Fruit fly (Drosophila melanogaster): Measurements from ENCODE around the gene Task6.
A peak's percentile ranks its signal among the peaks of the same experiment; 100 is the strongest.

Task6 gene

DNA sequence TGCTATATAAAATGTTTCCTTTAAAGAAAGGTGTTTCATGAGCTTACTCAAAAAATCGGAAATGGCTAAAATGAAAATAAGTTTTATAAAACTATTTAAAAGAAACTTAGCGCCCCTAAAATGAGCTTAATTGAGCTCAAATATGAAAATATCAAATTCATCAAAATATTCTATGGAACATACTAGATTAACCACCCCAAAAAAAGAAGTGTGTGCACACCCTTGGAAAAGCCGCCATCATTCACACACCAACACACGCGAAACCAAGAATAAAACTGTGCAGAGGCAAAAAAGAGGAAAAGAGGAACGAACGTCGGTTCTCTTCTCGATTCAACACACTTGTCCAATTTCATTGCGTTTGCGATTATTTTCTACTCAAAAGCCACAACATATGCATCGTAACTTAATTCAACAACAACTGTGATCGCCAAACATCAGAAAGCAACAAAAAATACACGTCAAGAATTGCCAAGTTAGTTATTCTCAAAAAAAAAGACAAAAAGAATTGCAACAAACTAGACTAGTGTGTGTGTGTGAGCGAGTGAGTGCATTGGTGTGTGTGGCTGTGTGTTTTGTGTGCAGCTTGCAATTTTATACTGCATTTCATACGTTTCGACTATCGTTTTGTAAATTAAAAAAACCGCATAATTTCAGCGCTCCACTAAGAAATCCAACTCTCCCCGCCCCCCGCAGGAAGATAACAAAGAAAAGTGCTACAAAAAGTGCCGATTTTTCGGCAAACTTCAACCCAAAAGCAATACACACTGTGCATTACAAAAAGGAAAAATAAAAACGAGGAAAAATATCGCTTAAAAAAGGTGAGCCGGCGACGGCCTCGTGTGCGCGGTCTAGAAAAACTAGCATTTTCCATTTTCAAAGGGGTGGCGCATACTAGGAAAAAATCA lies 27.4 kb downstream of the Task6 start, which contains the start of gene rin (continued):
- TF ChIP-seq bowl (GFP tag; IDR thresholded peaks at IDR 0.05) (no peak), danr (GFP tag; IDR thresholded peaks at IDR 0.05) (no peak), CG9797 (GFP tag; optimal IDR thresholded peaks at IDR 0.05) (no peak), CG7963 (GFP tag; IDR thresholded peaks at IDR 0.05; ENCODE audit: partially characterized antibody) (no peak), ranshi (GFP tag; IDR thresholded peaks at IDR 0.05) (no peak), HmgZ (tag; optimal IDR thresholded peaks at IDR 0.05) (no peak), kah (GFP tag; optimal IDR thresholded peaks at IDR 0.05) (no peak), br (optimal IDR thresholded peaks at IDR 0.05) (no peak), CTCF (GFP tag; optimal IDR thresholded peaks at IDR 0.05) (no peak), hbn (GFP tag; IDR thresholded peaks at IDR 0.05; ENCODE audit: partially characterized antibody) (no peak), Eip74EF (GFP tag; optimal IDR thresholded peaks at IDR 0.05) (peak in 1 of 2 experiments; percentile 16), Scr (GFP tag; IDR thresholded peaks at IDR 0.05; ENCODE audit: partially characterized antibody) (no peak), CG7372 (GFP tag; IDR thresholded peaks at IDR 0.05) (no peak), Hsf (GFP tag; optimal IDR thresholded peaks at IDR 0.05) (peak; percentile 7), CG12942 (GFP tag; optimal IDR thresholded peaks at IDR 0.05) (no peak), seq (GFP tag; IDR thresholded peaks at IDR 0.05) (no peak), unpg (GFP tag; optimal IDR thresholded peaks at IDR 0.05) (no peak), CG34224 (GFP tag; IDR thresholded peaks at IDR 0.05; ENCODE audit: partially characterized antibody) (no peak), CG1832 (GFP tag; optimal IDR thresholded peaks at IDR 0.05) (no peak), CG33213 (GFP tag; optimal IDR thresholded peaks at IDR 0.05) (no peak), CG31388 (GFP tag; optimal IDR thresholded peaks at IDR 0.05) (no peak), cwo (GFP tag; optimal IDR thresholded peaks at IDR 0.05) (no peak), Mrtf (GFP tag; IDR thresholded peaks at IDR 0.05) (no peak), stc (GFP tag; IDR thresholded peaks at IDR 0.05) (no peak), CG14860 (GFP tag; IDR thresholded peaks at IDR 0.05; ENCODE audit: partially characterized antibody) (no peak), CG12299 (tag; optimal IDR thresholded peaks at IDR 0.05) (no peak), NC2α (GFP tag; optimal IDR thresholded peaks at IDR 0.05) (no peak), Hr78 (GFP tag; optimal IDR thresholded peaks at IDR 0.05) (no peak), pros (GFP tag; optimal IDR thresholded peaks at IDR 0.05) (no peak), sim (GFP tag; IDR thresholded peaks at IDR 0.05) (no peak), bsh (GFP tag; optimal IDR thresholded peaks at IDR 0.05) (peak in 1 of 2 experiments; percentile 80), CG13624 (GFP tag; optimal IDR thresholded peaks at IDR 0.05) (no peak), Med (GFP tag) (peak; percentile 28), phol (tag; optimal IDR thresholded peaks at IDR 0.05) (peak; percentile 91), Hmx (GFP tag; optimal IDR thresholded peaks at IDR 0.05) (no peak), CG11695 (GFP tag; IDR thresholded peaks at IDR 0.05) (no peak), CG18262 (tag; optimal IDR thresholded peaks at IDR 0.05) (no peak), CG12769 (tag; optimal IDR thresholded peaks at IDR 0.05) (no peak), Opbp (GFP tag; IDR thresholded peaks at IDR 0.05; ENCODE audit: partially characterized antibody) (no peak), ken (GFP tag; IDR thresholded peaks at IDR 0.05) (no peak), CG12659 (GFP tag; optimal IDR thresholded peaks at IDR 0.05) (no peak), zen (tag; optimal IDR thresholded peaks at IDR 0.05) (no peak), z (GFP tag; IDR thresholded peaks at IDR 0.05) (no peak), Neu2 (GFP tag; optimal IDR thresholded peaks at IDR 0.05; ENCODE audit: borderline replicate concordance) (no peak), CG11085 (GFP tag; IDR thresholded peaks at IDR 0.05) (no peak), fu2 (GFP tag; optimal IDR thresholded peaks at IDR 0.05) (no peak), Elba2 (GFP tag; optimal IDR thresholded peaks at IDR 0.05) (no peak), CG6254 (GFP tag; optimal IDR thresholded peaks at IDR 0.05) (no peak), CG4707 (GFP tag; optimal IDR thresholded peaks at IDR 0.05) (no peak)
